Worm (Caenorhabditis elegans): ENCODE measurements around the gene nstp-6.

- TF ChIP-seq pha-4 (tag; optimal IDR thresholded peaks at IDR 0.05) (no peak), ces-1 (GFP tag; optimal IDR thresholded peaks at IDR 0.05) (no peak), elt-3 (tag; optimal IDR thresholded peaks at IDR 0.05) (no peak), unc-62 (GFP tag; optimal IDR thresholded peaks at IDR 0.05) (no peak), ham-2 (GFP tag; optimal IDR thresholded peaks at IDR 0.05) (no peak), mep-1 (tag; optimal IDR thresholded peaks at IDR 0.05) (no peak), hlh-1 (tag; optimal IDR thresholded peaks at IDR 0.05) (no peak), snpc-4 (tag; optimal IDR thresholded peaks at IDR 0.05) (no peak), ztf-11 (tag; optimal IDR thresholded peaks at IDR 0.05) (no peak), blmp-1 (tag; optimal IDR thresholded peaks at IDR 0.05) (no peak), bed-3 (GFP tag; optimal IDR thresholded peaks at IDR 0.05) (no peak), lin-13 (tag; optimal IDR thresholded peaks at IDR 0.05) (no peak), elt-1 (tag; optimal IDR thresholded peaks at IDR 0.05; ENCODE audit: borderline replicate concordance, insufficient read depth) (no peak)
These were observed 21.2 kb upstream of the nstp-6 start, which contains the start of gene otpl-1 for ce11 chrIV:3568608-3569007.

All from whole organism, mixed stage, embryonic.